Worm (Caenorhabditis elegans) whole organism, L2 larva: ENCODE results near the gene vab-15.

ENCODE experiments used
- ZK546.5 ChIP-seq: sonication (generic microtip); optimal IDR thresholded peaks from 2 replicates; lab custom pipeline; 2017; ENCODE audit warnings: missing biosample characterization, missing genetic modification characterization
- ceh-82 ChIP-seq: fragments of 150-350 bp; optimal IDR thresholded peaks from 2 replicates; lab custom pipeline; 2014; ENCODE audit warnings: missing biosample characterization, missing genetic modification characterization
- crh-2 ChIP-seq: sonication (generic microtip); optimal IDR thresholded peaks from 2 replicates; lab custom pipeline; 2017; ENCODE audit warnings: missing biosample characterization, missing genetic modification characterization
- lin-39 ChIP-seq: fragments of 150-350 bp; optimal IDR thresholded peaks from 2 replicates; lab custom pipeline; 2014; ENCODE audit warnings: missing biosample characterization, missing genetic modification reagents, missing genetic modification characterization
- mab-5 ChIP-seq: fragments of 150-350 bp; optimal IDR thresholded peaks from 2 replicates; lab custom pipeline; 2014; ENCODE audit warnings: missing biosample characterization, missing genetic modification characterization
- nhr-21 ChIP-seq: fragments of 150-350 bp; optimal IDR thresholded peaks from 2 replicates; lab custom pipeline; 2014; ENCODE audit warnings: missing biosample characterization, missing genetic modification characterization
- nhr-237 ChIP-seq: fragments of 150-350 bp; optimal IDR thresholded peaks from 2 replicates; lab custom pipeline; 2014; ENCODE audit warnings: missing biosample characterization, missing genetic modification characterization
- sma-9 ChIP-seq, 2 experiments: fragments of 150-350 bp in 1 of 2; sonication (generic microtip) in 1 of 2; optimal IDR thresholded peaks; 2 replicates each; lab custom pipeline; 2014 to 2016; ENCODE audit warnings: missing genetic modification characterization in 2 of 2, mild to moderate bottlenecking in 1 of 2, missing biosample characterization in 1 of 2, missing compliant biosample characterization in 1 of 2, missing genetic modification reagents in 1 of 2, moderate library complexity in 1 of 2

DNA sequence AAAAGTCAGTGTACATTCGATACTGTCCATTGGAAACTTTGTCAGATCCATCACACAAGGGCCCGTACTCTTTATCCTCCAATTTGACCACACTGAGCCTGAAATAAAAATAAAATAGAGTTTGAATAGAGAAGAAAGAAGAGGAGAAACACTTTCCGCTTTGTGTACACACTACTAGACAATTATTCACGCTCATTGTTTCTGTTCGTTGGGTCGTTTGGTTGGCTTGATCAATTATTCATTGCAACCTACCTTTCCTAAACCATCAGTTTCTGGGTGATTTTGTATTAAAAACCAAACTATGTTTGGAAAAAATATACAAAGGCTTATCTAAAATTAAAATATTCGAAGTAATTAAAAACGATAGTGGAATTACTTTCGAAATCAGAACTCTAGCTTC, 42.3 kb upstream of the vab-15 start:
- TF ChIP-seq ZK546.5 (no peak), ceh-82 (no peak), sma-9 (GFP tag; optimal IDR thresholded peaks at IDR 0.05; lab: Kevin White, UChicago) (no peak), sma-9 (tag; optimal IDR thresholded peaks at IDR 0.05; lab: Kevin White, UChicago) (no peak), crh-2 (no peak), mab-5 (tag; lab: Kevin White, UChicago) (no peak), nhr-237 (tag; lab: Kevin White, UChicago) (no peak), lin-39 (tag; lab: Kevin White, UChicago) (no peak), nhr-21 (tag; lab: Kevin White, UChicago) (no peak)
